Worm (Caenorhabditis elegans): ENCODE data around the gene zig-8.

- no peak for TF ChIP-seq lin-13 (GFP tag; optimal IDR thresholded peaks at IDR 0.05)
- no peak for TF ChIP-seq pqm-1 (tag; optimal IDR thresholded peaks at IDR 0.05)
- no peak for TF ChIP-seq ztf-4 (tag; optimal IDR thresholded peaks at IDR 0.05)
- TF ChIP-seq elt-2 (tag; optimal IDR thresholded peaks at IDR 0.05) = no peak
- no peak for TF ChIP-seq ceh-63 (GFP tag; optimal IDR thresholded peaks at IDR 0.05)
- TF ChIP-seq blmp-1 (tag; optimal IDR thresholded peaks at IDR 0.05) = no peak
- no peak for TF ChIP-seq dpl-1 (GFP tag; optimal IDR thresholded peaks at IDR 0.05)
- TF ChIP-seq ces-1 (GFP tag; optimal IDR thresholded peaks at IDR 0.05) = no peak
- no peak for TF ChIP-seq elt-3 (tag; optimal IDR thresholded peaks at IDR 0.05)
- TF ChIP-seq snpc-4 (tag; optimal IDR thresholded peaks at IDR 0.05) = no peak
- TF ChIP-seq fos-1 (tag; optimal IDR thresholded peaks at IDR 0.05) = no peak
Measured at ce11 chrIII:13153517-13153916, 33.9 kb downstream of the zig-8 start, which contains the start of gene abce-1.
